Fruit fly (Drosophila melanogaster) whole organism, pupa: ENCODE measurements around the gene CG10863.

Source experiments
- CG10348 ChIP-seq: fragments of 200-800 bp; sonication (Bioruptor generic); IDR thresholded peaks from 2 replicates; pipeline ENCODE4 v1.3.6; 2022; ENCODE audit warnings: missing biosample characterization, missing genetic modification characterization
- CG12605 ChIP-seq: fragments of 200-800 bp; sonication (Bioruptor generic); IDR thresholded peaks from 2 replicates; pipeline ENCODE4 v1.3.6; 2022; ENCODE audit warnings: missing biosample characterization, missing genetic modification characterization
- CG13204 ChIP-seq: fragments of 200-800 bp; sonication (Bioruptor generic); optimal IDR thresholded peaks from 2 replicates; lab custom pipeline; 2018; ENCODE audit warnings: missing biosample characterization, mild to moderate bottlenecking, missing genetic modification characterization, moderate library complexity
- CG14655 ChIP-seq: fragments of 200-800 bp; sonication (Bioruptor generic); optimal IDR thresholded peaks from 3 replicates; lab custom pipeline; 2017; ENCODE audit warnings: mild to moderate bottlenecking, missing biosample characterization, missing genetic modification reagents, missing genetic modification characterization
- CG15710 ChIP-seq: fragments of 200-800 bp; sonication (Bioruptor generic); optimal IDR thresholded peaks from 2 replicates; lab custom pipeline; 2018; ENCODE audit warnings: missing biosample characterization, mild to moderate bottlenecking, missing genetic modification characterization, moderate library complexity
- CG17806 ChIP-seq: fragments of 200-800 bp; sonication (Bioruptor generic); optimal IDR thresholded peaks from 2 replicates; lab custom pipeline; 2018; ENCODE audit warnings: missing biosample characterization, mild to moderate bottlenecking, missing genetic modification characterization, moderate library complexity
- CG32121 ChIP-seq: fragments of 200-800 bp; sonication (Bioruptor generic); IDR thresholded peaks from 2 replicates; pipeline ENCODE4 v1.3.6; 2022; ENCODE audit warnings: missing biosample characterization, missing genetic modification characterization
- CG34367 ChIP-seq: fragments of 200-800 bp; sonication (Bioruptor generic); optimal IDR thresholded peaks from 2 replicates; lab custom pipeline; 2018; ENCODE audit warnings: missing biosample characterization, mild to moderate bottlenecking, missing genetic modification characterization
- CG4496 ChIP-seq: fragments of 200-800 bp; sonication (Bioruptor generic); IDR thresholded peaks from 3 replicates; pipeline ENCODE4 v1.3.6; 2022; ENCODE audit warnings: missing biosample characterization, missing genetic modification characterization
- CG8159 ChIP-seq: fragments of 200-800 bp; sonication (Bioruptor generic); optimal IDR thresholded peaks from 3 replicates; lab custom pipeline; 2018; ENCODE audit warnings: missing biosample characterization, mild to moderate bottlenecking, missing genetic modification characterization, moderate library complexity
- CG8301 ChIP-seq: fragments of 200-800 bp; sonication (Bioruptor generic); optimal IDR thresholded peaks from 2 replicates; lab custom pipeline; 2018; ENCODE audit warnings: missing biosample characterization, mild to moderate bottlenecking, missing genetic modification characterization
- CG9948 ChIP-seq: fragments of 200-800 bp; sonication (Bioruptor generic); optimal IDR thresholded peaks from 2 replicates; lab custom pipeline; 2018; ENCODE audit warnings: missing biosample characterization, mild to moderate bottlenecking, missing genetic modification characterization, moderate library complexity
- D1 ChIP-seq: fragments of 200-800 bp; sonication (Bioruptor generic); optimal IDR thresholded peaks from 2 replicates; lab custom pipeline; 2018; ENCODE audit warnings: missing biosample characterization, mild to moderate bottlenecking, missing genetic modification characterization, moderate library complexity
- EcR ChIP-seq: fragments of 200-800 bp; sonication (Bioruptor generic); optimal IDR thresholded peaks from 3 replicates; lab custom pipeline; 2019; ENCODE audit warnings: missing biosample characterization, missing genetic modification characterization, mild to moderate bottlenecking, moderate library complexity, missing genetic modification reagents
- Ets98B ChIP-seq: fragments of 200-800 bp; sonication (Bioruptor generic); IDR thresholded peaks from 2 replicates; pipeline ENCODE4 v1.3.6; 2022; ENCODE audit warnings: missing biosample characterization, missing genetic modification characterization
- Pif1A ChIP-seq: fragments of 200-800 bp; sonication (Bioruptor generic); optimal IDR thresholded peaks from 3 replicates; lab custom pipeline; 2016; ENCODE audit warnings: missing biosample characterization, missing genetic modification characterization
- Pif1B ChIP-seq: fragments of 200-800 bp; sonication (Bioruptor generic); optimal IDR thresholded peaks from 3 replicates; lab custom pipeline; 2016; ENCODE audit warnings: missing biosample characterization, missing genetic modification characterization
- Snoo ChIP-seq: fragments of 200-800 bp; sonication (Bioruptor generic); optimal IDR thresholded peaks from 3 replicates; lab custom pipeline; 2017; ENCODE audit warnings: missing biosample characterization, mild to moderate bottlenecking, missing genetic modification characterization, inconsistent platforms
- fd96Ca ChIP-seq: fragments of 200-800 bp; sonication (Bioruptor generic); IDR thresholded peaks from 3 replicates; pipeline ENCODE4 v1.3.6; 2022; ENCODE audit warnings: missing biosample characterization, missing genetic modification characterization
- gl ChIP-seq: fragments of 200-800 bp; sonication (Bioruptor generic); optimal IDR thresholded peaks from 2 replicates; lab custom pipeline; 2018; ENCODE audit warnings: missing biosample characterization, mild to moderate bottlenecking, missing genetic modification characterization
- rn ChIP-seq: fragments of 200-800 bp; sonication (Bioruptor generic); IDR thresholded peaks from 2 replicates; pipeline ENCODE4 v1.3.6; 2022; ENCODE audit warnings: missing biosample characterization, missing genetic modification characterization

The CG10863 gene

dm6 chr3L:3934110-3934509 is 8.2 kb downstream of the CG10863 start:
- no peak for TF ChIP-seq EcR (GFP tag; lab: Kevin White, UChicago)
- no peak for TF ChIP-seq CG10348 (GFP tag; lab: Robert Waterston, UW)
- no peak for TF ChIP-seq gl (tag; lab: Kevin White, UChicago)
- no peak for TF ChIP-seq CG8301 (tag; lab: Kevin White, UChicago)
- TF ChIP-seq CG4496 (GFP tag; lab: Robert Waterston, UW), result no peak
- TF ChIP-seq CG14655 (GFP tag; lab: Kevin White, UChicago), result peak; percentile 31
- TF ChIP-seq D1 (tag; lab: Kevin White, UChicago), result no peak
- TF ChIP-seq Snoo (tag; lab: Kevin White, UChicago), result peak; percentile 3
- TF ChIP-seq CG12605, result no peak

dm6 chr3L:3933599-3933998 is 8.7 kb downstream of the CG10863 start:
- TF ChIP-seq CG34367 (tag; lab: Kevin White, UChicago) (no peak), CG4496 (GFP tag; lab: Robert Waterston, UW) (peak; percentile 66; the same call in 2 of the 3 replicates), CG17806 (tag; lab: Kevin White, UChicago) (no peak), Ets98B (GFP tag; lab: Robert Waterston, UW) (peak; percentile 76), Pif1B (GFP tag; lab: Kevin White, UChicago) (no peak), fd96Ca (GFP tag; lab: Robert Waterston, UW) (peak; percentile 58; the same call in 2 of the 3 replicates), D1 (tag; lab: Kevin White, UChicago) (no peak), CG10348 (GFP tag; lab: Robert Waterston, UW) (no peak), CG8159 (tag; lab: Kevin White, UChicago) (no peak), CG32121 (GFP tag; lab: Robert Waterston, UW) (peak; percentile 53), CG12605 (peak; percentile 88), gl (tag; lab: Kevin White, UChicago) (no peak), CG15710 (no peak), CG8301 (tag; lab: Kevin White, UChicago) (no peak), Snoo (tag; lab: Kevin White, UChicago) (no peak), EcR (GFP tag; lab: Kevin White, UChicago) (no peak), CG14655 (GFP tag; lab: Kevin White, UChicago) (peak; percentile 9), CG13204 (GFP tag; lab: Kevin White, UChicago) (no peak), CG9948 (tag; lab: Kevin White, UChicago) (no peak), Pif1A (GFP tag; lab: Kevin White, UChicago) (peak; percentile 52), rn (GFP tag; lab: Robert Waterston, UW) (no peak)

- TF ChIP-seq CG4496 (GFP tag; lab: Robert Waterston, UW), result no peak
- TF ChIP-seq Pif1A (GFP tag; lab: Kevin White, UChicago), result no peak
- TF ChIP-seq gl (tag; lab: Kevin White, UChicago), result no peak
- no peak for TF ChIP-seq EcR (GFP tag; lab: Kevin White, UChicago)
- TF ChIP-seq Ets98B (GFP tag; lab: Robert Waterston, UW), result no peak
- TF ChIP-seq Snoo (tag; lab: Kevin White, UChicago), result no peak
- TF ChIP-seq rn (GFP tag; lab: Robert Waterston, UW), result no peak
- no peak for TF ChIP-seq Pif1B (GFP tag; lab: Kevin White, UChicago)
- no peak for TF ChIP-seq CG15710
- no peak for TF ChIP-seq CG12605
- no peak for TF ChIP-seq CG10348 (GFP tag; lab: Robert Waterston, UW)
- no peak for TF ChIP-seq fd96Ca (GFP tag; lab: Robert Waterston, UW)
- no peak for TF ChIP-seq CG14655 (GFP tag; lab: Kevin White, UChicago)
- no peak for TF ChIP-seq CG9948 (tag; lab: Kevin White, UChicago)
- no peak for TF ChIP-seq CG17806 (tag; lab: Kevin White, UChicago)
- no peak for TF ChIP-seq D1 (tag; lab: Kevin White, UChicago)
- no peak for TF ChIP-seq CG13204 (GFP tag; lab: Kevin White, UChicago)
- TF ChIP-seq CG8301 (tag; lab: Kevin White, UChicago), result no peak
- TF ChIP-seq CG8159 (tag; lab: Kevin White, UChicago), result no peak
- TF ChIP-seq CG32121 (GFP tag; lab: Robert Waterston, UW), result no peak
- TF ChIP-seq, all 21 proteins: peak for 0
Observed at dm6 chr3L:3932742-3933289, 9.4 kb downstream of the CG10863 start.

- no peak for TF ChIP-seq CG8159 (tag; lab: Kevin White, UChicago)
- no peak for TF ChIP-seq Snoo (tag; lab: Kevin White, UChicago)
- TF ChIP-seq CG17806 (tag; lab: Kevin White, UChicago), result no peak
- no peak for TF ChIP-seq CG9948 (tag; lab: Kevin White, UChicago)
- no peak for TF ChIP-seq EcR (GFP tag; lab: Kevin White, UChicago)
- no peak for TF ChIP-seq Pif1A (GFP tag; lab: Kevin White, UChicago)
- TF ChIP-seq CG14655 (GFP tag; lab: Kevin White, UChicago), result no peak
- TF ChIP-seq fd96Ca (GFP tag; lab: Robert Waterston, UW), result no peak
- TF ChIP-seq CG8301 (tag; lab: Kevin White, UChicago), result no peak
- no peak for TF ChIP-seq CG13204 (GFP tag; lab: Kevin White, UChicago)
- TF ChIP-seq CG12605, result no peak
- TF ChIP-seq rn (GFP tag; lab: Robert Waterston, UW), result no peak
- no peak for TF ChIP-seq CG10348 (GFP tag; lab: Robert Waterston, UW)
- TF ChIP-seq D1 (tag; lab: Kevin White, UChicago), result no peak
- TF ChIP-seq Ets98B (GFP tag; lab: Robert Waterston, UW), result no peak
- TF ChIP-seq CG32121 (GFP tag; lab: Robert Waterston, UW), result no peak
Observed at dm6 chr3L:3931778-3932177, 10.5 kb downstream of the CG10863 start.

- TF ChIP-seq fd96Ca (GFP tag; lab: Robert Waterston, UW), result no peak
- peak; percentile 53 for TF ChIP-seq CG32121 (GFP tag; lab: Robert Waterston, UW)
- no peak for TF ChIP-seq Ets98B (GFP tag; lab: Robert Waterston, UW)
- no peak for TF ChIP-seq D1 (tag; lab: Kevin White, UChicago)
- TF ChIP-seq rn (GFP tag; lab: Robert Waterston, UW), result no peak
- no peak for TF ChIP-seq Snoo (tag; lab: Kevin White, UChicago)
- 0 out of 3 replicates have a peak, but pooled peaks have one; percentile 52 for TF ChIP-seq CG4496 (GFP tag; lab: Robert Waterston, UW)
- TF ChIP-seq Pif1B (GFP tag; lab: Kevin White, UChicago), result no peak
- TF ChIP-seq CG14655 (GFP tag; lab: Kevin White, UChicago), result no peak
- TF ChIP-seq EcR (GFP tag; lab: Kevin White, UChicago), result peak; percentile 3
- TF ChIP-seq Pif1A (GFP tag; lab: Kevin White, UChicago), result no peak
Observed at dm6 chr3L:3930930-3931329, 11.3 kb downstream of the CG10863 start.
